Fruit fly (Drosophila melanogaster): ENCODE measurements around the gene mip130.
A peak's percentile ranks its signal among the peaks of the same experiment; 100 is the strongest.

The mip130 gene

DNA sequence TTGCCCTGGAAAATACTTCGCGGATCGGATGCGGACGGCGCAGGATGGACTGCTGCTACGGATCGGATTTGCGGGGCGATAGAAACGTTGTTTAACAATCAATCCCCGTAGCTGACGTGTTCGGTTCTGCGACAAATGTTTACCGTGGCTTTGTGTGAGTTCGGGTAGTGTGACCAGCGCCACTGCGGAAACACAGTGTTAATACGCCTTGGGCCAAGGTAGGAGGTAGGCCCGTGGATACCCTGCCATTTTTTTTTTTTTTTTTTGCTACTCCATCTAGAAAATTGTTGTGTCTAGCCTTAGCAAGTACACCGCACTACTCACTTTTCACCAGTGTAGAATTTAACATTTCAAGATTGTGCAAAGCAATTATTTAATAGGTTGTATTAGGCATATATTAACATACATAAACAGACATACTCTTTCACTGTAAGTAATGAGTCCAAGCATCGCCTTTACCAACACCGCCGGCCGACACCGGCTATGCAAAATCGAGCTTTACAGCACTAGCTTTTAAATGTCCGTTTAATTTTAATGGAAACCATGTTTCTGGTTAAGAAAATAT is 46.3 kb upstream of the mip130 start, which contains the start of gene deltaCOP (continued):
- TF ChIP-seq prd (optimal IDR thresholded peaks at IDR 0.05): no peak
- peak; percentile 90 for TF ChIP-seq prd (GFP tag; IDR thresholded peaks at IDR 0.05)
- TF ChIP-seq CG9437 (GFP tag; optimal IDR thresholded peaks at IDR 0.05): peak; percentile 70
- peak; percentile 88 for TF ChIP-seq ems (GFP tag; optimal IDR thresholded peaks at IDR 0.05)
- peak; percentile 45 for TF ChIP-seq CG6765 (GFP tag; optimal IDR thresholded peaks at IDR 0.05)
- peak; percentile 51; the same call in 1 of the 2 replicates for TF ChIP-seq CG43689 (GFP tag; IDR thresholded peaks at IDR 0.05)
- TF ChIP-seq CG30403 (GFP tag; optimal IDR thresholded peaks at IDR 0.05): peak; percentile 93
- peak; percentile 85 for TF ChIP-seq CG4424 (GFP tag; optimal IDR thresholded peaks at IDR 0.05)
- TF ChIP-seq Chrac-16 (GFP tag; optimal IDR thresholded peaks at IDR 0.05): peak; percentile 87
- peak; percentile 56 for TF ChIP-seq Fer2 (tag; optimal IDR thresholded peaks at IDR 0.05)
- peak; percentile 61 for TF ChIP-seq nom (GFP tag; optimal IDR thresholded peaks at IDR 0.05)
- peak; percentile 68; the same call in 2 of the 3 replicates for TF ChIP-seq CG3726 (GFP tag; IDR thresholded peaks at IDR 0.05)
- TF ChIP-seq kah (GFP tag; optimal IDR thresholded peaks at IDR 0.05): peak; percentile 26
- peak; percentile 85 for TF ChIP-seq klu (GFP tag; IDR thresholded peaks at IDR 0.05)
- TF ChIP-seq CG30020 (tag; optimal IDR thresholded peaks at IDR 0.05): peak; percentile 41
- peak; percentile 82 for TF ChIP-seq esg (GFP tag; conservative IDR thresholded peaks at IDR 0.05)
- no peak for TF ChIP-seq chinmo (GFP tag; IDR thresholded peaks at IDR 0.05; ENCODE audit: partially characterized antibody)
- peak; percentile 83 for TF ChIP-seq bcd (GFP tag; optimal IDR thresholded peaks at IDR 0.05)
- peak; percentile 89 for TF ChIP-seq CG9932 (GFP tag; IDR thresholded peaks at IDR 0.05)
- TF ChIP-seq z (GFP tag; IDR thresholded peaks at IDR 0.05): no peak
- TF ChIP-seq jigr1 (GFP tag; IDR thresholded peaks at IDR 0.05): peak; percentile 67
- peak; percentile 63; the same call in 1 of the 2 replicates for TF ChIP-seq stc (GFP tag; IDR thresholded peaks at IDR 0.05)
- peak; percentile 60 for TF ChIP-seq CG2116 (GFP tag; optimal IDR thresholded peaks at IDR 0.05)
- TF ChIP-seq sim (GFP tag; IDR thresholded peaks at IDR 0.05): no peak
- peak; percentile 84 for TF ChIP-seq CoRest (tag; optimal IDR thresholded peaks at IDR 0.05)
- TF ChIP-seq CG4617 (GFP tag; optimal IDR thresholded peaks at IDR 0.05; ENCODE audit: borderline replicate concordance): peak; percentile 78
- peak; percentile 31 for TF ChIP-seq CrebB (tag; optimal IDR thresholded peaks at IDR 0.05)
- TF ChIP-seq Hr3 (GFP tag; optimal IDR thresholded peaks at IDR 0.05): peak; percentile 91
- peak; percentile 76 for TF ChIP-seq CG18262 (tag; optimal IDR thresholded peaks at IDR 0.05)
- peak; percentile 97 for TF ChIP-seq CG2120 (GFP tag; optimal IDR thresholded peaks at IDR 0.05)
- peak; percentile 83 for TF ChIP-seq Bdp1 (GFP tag; optimal IDR thresholded peaks at IDR 0.05)
- no peak for TF ChIP-seq vnd (GFP tag; IDR thresholded peaks at IDR 0.05; ENCODE audit: partially characterized antibody)
- TF ChIP-seq Lhr (GFP tag; optimal IDR thresholded peaks at IDR 0.05): peak; percentile 30
- TF ChIP-seq Fer3 (tag; optimal IDR thresholded peaks at IDR 0.05): peak; percentile 64
- peak; percentile 23; the same call in 2 of the 3 replicates for TF ChIP-seq CG34224 (GFP tag; IDR thresholded peaks at IDR 0.05; ENCODE audit: partially characterized antibody)
- peak; percentile 78 for TF ChIP-seq danr (GFP tag; IDR thresholded peaks at IDR 0.05)
- TF ChIP-seq dan (GFP tag; IDR thresholded peaks at IDR 0.05): no peak
- TF ChIP-seq cg (GFP tag; optimal IDR thresholded peaks at IDR 0.05): peak; percentile 65
- peak; percentile 70 for TF ChIP-seq CG13424 (tag; optimal IDR thresholded peaks at IDR 0.05)
- TF ChIP-seq nerfin-1 (tag; optimal IDR thresholded peaks at IDR 0.05): peak; percentile 11
- no peak for TF ChIP-seq tap (tag; optimal IDR thresholded peaks at IDR 0.05)
- peak; percentile 87 for TF ChIP-seq CG32772 (GFP tag; IDR thresholded peaks at IDR 0.05)
- TF ChIP-seq H2.0 (GFP tag; IDR thresholded peaks at IDR 0.05): peak; percentile 72
- TF ChIP-seq Optix (GFP tag; IDR thresholded peaks at IDR 0.05): peak; percentile 87
- peak; percentile 75 for TF ChIP-seq PHDP (tag; optimal IDR thresholded peaks at IDR 0.05)
- no peak for TF ChIP-seq CG17568 (GFP tag; optimal IDR thresholded peaks at IDR 0.05)
- no peak for TF ChIP-seq Dfd (GFP tag; optimal IDR thresholded peaks at IDR 0.05)
- TF ChIP-seq BEAF-32 (GFP tag; optimal IDR thresholded peaks at IDR 0.05): peak; percentile 32
- TF ChIP-seq CG13775 (GFP tag; optimal IDR thresholded peaks at IDR 0.05): peak; percentile 84
- peak; percentile 45 for TF ChIP-seq trem (tag; optimal IDR thresholded peaks at IDR 0.05)
